Worm (Caenorhabditis elegans) whole organism, L1 larva: ENCODE measurements around the gene dpm-3.

Experiments used
- C34B4.2 ChIP-seq: sonication (generic microtip); optimal IDR thresholded peaks from 2 replicates; lab custom pipeline; 2017; ENCODE audit warnings: mild to moderate bottlenecking, missing genetic modification characterization, missing compliant biosample characterization
- aly-2 ChIP-seq: fragments of 150-350 bp; optimal IDR thresholded peaks from 2 replicates; lab custom pipeline; 2014; ENCODE audit warnings: missing biosample characterization, missing genetic modification characterization
- ceh-82 ChIP-seq, 3 experiments: fragments of 150-350 bp in 1 of 3; sonication (generic microtip) in 2 of 3; optimal IDR thresholded peaks; 2 replicates each; lab custom pipeline; 2014 to 2017; ENCODE audit warnings: missing biosample characterization in 3 of 3, missing genetic modification characterization in 3 of 3
- ceh-90 ChIP-seq: sonication (generic microtip); optimal IDR thresholded peaks from 2 replicates; lab custom pipeline; 2016; ENCODE audit warnings: missing genetic modification characterization, missing compliant biosample characterization
- dsc-1 ChIP-seq: sonication (generic microtip); optimal IDR thresholded peaks from 2 replicates; lab custom pipeline; 2016; ENCODE audit warnings: mild to moderate bottlenecking, missing genetic modification characterization, missing compliant biosample characterization
- egl-13 ChIP-seq: sonication (generic microtip); optimal IDR thresholded peaks from 2 replicates; lab custom pipeline; 2016; ENCODE audit warnings: missing genotype, missing genetic modification reagents, missing genetic modification characterization, missing compliant biosample characterization
- elt-2 ChIP-seq: sonication (generic microtip); optimal IDR thresholded peaks from 2 replicates; lab custom pipeline; 2016; ENCODE audit warnings: missing genetic modification characterization, mild to moderate bottlenecking, inconsistent platforms, missing compliant biosample characterization, missing genetic modification reagents
- elt-3 ChIP-seq, 6 experiments: fragments of 150-350 bp in 1 of 6; sonication (generic microtip); optimal IDR thresholded peaks; 2 replicates each; lab custom pipeline; 2017 to 2018; ENCODE audit warnings: missing biosample characterization in 6 of 6, missing genetic modification characterization in 6 of 6, inconsistent platforms in 1 of 6
- fkh-4 ChIP-seq: sonication (generic microtip); optimal IDR thresholded peaks from 2 replicates; lab custom pipeline; 2016; ENCODE audit warnings: missing compliant biosample characterization, missing genetic modification characterization, borderline replicate concordance
- grh-1 ChIP-seq: fragments of 200-800 bp; sonication (Bioruptor generic); IDR thresholded peaks from 2 replicates; pipeline ENCODE4 v1.3.6; 2022; ENCODE audit warnings: missing genetic modification reagents, missing genetic modification characterization, missing compliant biosample characterization
- hlh-4 ChIP-seq: sonication (generic microtip); optimal IDR thresholded peaks from 2 replicates; lab custom pipeline; 2016; ENCODE audit warnings: mild to moderate bottlenecking, missing genetic modification characterization, missing compliant biosample characterization
- hpl-2 ChIP-seq: fragments of 150-350 bp; optimal IDR thresholded peaks from 2 replicates; lab custom pipeline; 2014; ENCODE audit warnings: missing biosample characterization, missing genetic modification reagents, missing genetic modification characterization
- jun-1 ChIP-seq: fragments of 150-350 bp; optimal IDR thresholded peaks from 2 replicates; lab custom pipeline; 2014; ENCODE audit warnings: missing biosample characterization, missing genetic modification reagents, missing genetic modification characterization
- lin-13 ChIP-seq: fragments of 150-350 bp; optimal IDR thresholded peaks from 2 replicates; lab custom pipeline; 2014; ENCODE audit warnings: missing biosample characterization, missing genetic modification reagents, missing genetic modification characterization
- lin-15B ChIP-seq: fragments of 150-350 bp; sonication (generic microtip); optimal IDR thresholded peaks from 3 replicates; lab custom pipeline; 2014; ENCODE audit warnings: missing biosample characterization, missing genetic modification characterization
- lin-35 ChIP-seq, 2 experiments: fragments of 150-350 bp; optimal IDR thresholded peaks; 2 replicates each; lab custom pipeline; 2014; ENCODE audit warnings: missing biosample characterization in 2 of 2, missing genetic modification characterization in 2 of 2, missing genetic modification reagents in 2 of 2
- lin-39 ChIP-seq: fragments of 150-350 bp; optimal IDR thresholded peaks from 2 replicates; lab custom pipeline; 2014; ENCODE audit warnings: missing biosample characterization, missing genetic modification reagents, missing genetic modification characterization
- mdl-1 ChIP-seq, 2 experiments: fragments of 150-350 bp; optimal IDR thresholded peaks; 2 replicates each; lab custom pipeline; 2014 to 2017; ENCODE audit warnings: missing biosample characterization in 2 of 2, missing genetic modification characterization in 2 of 2, inconsistent platforms in 1 of 2
- nhr-237 ChIP-seq: fragments of 150-350 bp; optimal IDR thresholded peaks from 2 replicates; lab custom pipeline; 2014; ENCODE audit warnings: missing biosample characterization, missing genetic modification characterization
- nhr-28 ChIP-seq: fragments of 150-350 bp; optimal IDR thresholded peaks from 2 replicates; lab custom pipeline; 2014; ENCODE audit warnings: missing biosample characterization, missing genetic modification characterization
- nhr-85 ChIP-seq: sonication (generic microtip); peaks from one replicate; lab custom pipeline; 2016; ENCODE audit warnings: missing genetic modification characterization, inconsistent platforms, missing compliant biosample characterization
- pax-3 ChIP-seq: fragments of 200-800 bp; sonication (Bioruptor generic); optimal IDR thresholded peaks from 2 replicates; lab custom pipeline; 2018; ENCODE audit warnings: mild to moderate bottlenecking, missing genetic modification characterization, moderate library complexity, missing compliant biosample characterization
- rnt-1 ChIP-seq: sonication (generic microtip); optimal IDR thresholded peaks from 2 replicates; lab custom pipeline; 2016; ENCODE audit warnings: mild to moderate bottlenecking, missing genetic modification characterization, moderate library complexity, missing compliant biosample characterization
- sptf-1 ChIP-seq: fragments of 150-350 bp; optimal IDR thresholded peaks from 2 replicates; lab custom pipeline; 2014; ENCODE audit warnings: missing biosample characterization, missing genetic modification characterization
- sup-37 ChIP-seq: fragments of 200-800 bp; sonication (Bioruptor generic); optimal IDR thresholded peaks from 2 replicates; lab custom pipeline; 2018; ENCODE audit warnings: mild to moderate bottlenecking, missing genetic modification characterization, missing compliant biosample characterization
- tbx-2 ChIP-seq: sonication (generic microtip); optimal IDR thresholded peaks from 2 replicates; lab custom pipeline; 2016; ENCODE audit warnings: missing genetic modification characterization, missing compliant biosample characterization
- tlp-1 ChIP-seq: fragments of 150-350 bp; optimal IDR thresholded peaks from 2 replicates; lab custom pipeline; 2014; ENCODE audit warnings: missing biosample characterization, missing genetic modification characterization
- unc-130 ChIP-seq: fragments of 150-350 bp; optimal IDR thresholded peaks from 2 replicates; lab custom pipeline; 2017; ENCODE audit warnings: missing biosample characterization, missing genetic modification characterization, inconsistent platforms
- unc-30 ChIP-seq: sonication (generic microtip); optimal IDR thresholded peaks from 2 replicates; lab custom pipeline; 2017; ENCODE audit warnings: missing biosample characterization, missing genetic modification characterization
- unc-86 ChIP-seq: sonication (generic microtip); optimal IDR thresholded peaks from 2 replicates; lab custom pipeline; 2016; ENCODE audit warnings: missing genetic modification characterization, missing compliant biosample characterization
- unc-98 ChIP-seq: fragments of 200-800 bp; sonication (Bioruptor generic); IDR thresholded peaks from 2 replicates; pipeline ENCODE4 v1.3.6; 2022; ENCODE audit warnings: missing genetic modification characterization, missing compliant biosample characterization
- vab-15 ChIP-seq: sonication (generic microtip); optimal IDR thresholded peaks from 2 replicates; lab custom pipeline; 2017; ENCODE audit warnings: missing genotype, mild to moderate bottlenecking, missing genetic modification characterization, missing compliant biosample characterization

The dpm-3 gene

DNA sequence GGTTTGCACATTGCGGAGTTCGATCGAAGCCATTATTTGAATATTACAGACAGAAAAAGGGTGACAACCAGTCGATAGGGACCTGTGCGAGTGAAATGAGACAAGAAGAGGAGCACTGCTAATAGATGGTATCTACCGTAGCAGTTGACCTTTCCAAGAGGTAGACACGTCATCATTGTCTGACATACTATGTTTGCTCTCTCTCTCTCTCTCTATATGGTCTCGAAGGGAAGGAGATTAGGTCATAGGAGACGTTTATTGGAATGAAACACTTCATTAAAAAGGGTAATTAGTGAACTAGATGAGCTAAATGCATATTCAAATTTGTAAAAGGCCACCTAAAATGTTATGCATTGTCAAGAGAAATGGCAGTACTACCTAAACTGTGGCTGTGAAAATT is 15.4 kb upstream of the dpm-3 start, which contains the start of gene atz-1:
Gene atz-1, minus strand, starts transcription at position 101 of the 400 bp plus-strand sequence.
- TF ChIP-seq nhr-85 (tag; lab: Kevin White, UChicago) (no peak), unc-98 (GFP tag; lab: Robert Waterston, UW) (no peak), dsc-1 (tag; lab: Kevin White, UChicago) (no peak), elt-3 (tag; optimal IDR thresholded peaks at IDR 0.05; lab: Kevin White, UChicago) (no peak), sup-37 (GFP tag; lab: Kevin White, UChicago) (no peak), aly-2 (tag; lab: Kevin White, UChicago) (no peak), lin-15B (tag; lab: Kevin White, UChicago) (no peak), fkh-4 (tag; lab: Kevin White, UChicago) (no peak)

DNA sequence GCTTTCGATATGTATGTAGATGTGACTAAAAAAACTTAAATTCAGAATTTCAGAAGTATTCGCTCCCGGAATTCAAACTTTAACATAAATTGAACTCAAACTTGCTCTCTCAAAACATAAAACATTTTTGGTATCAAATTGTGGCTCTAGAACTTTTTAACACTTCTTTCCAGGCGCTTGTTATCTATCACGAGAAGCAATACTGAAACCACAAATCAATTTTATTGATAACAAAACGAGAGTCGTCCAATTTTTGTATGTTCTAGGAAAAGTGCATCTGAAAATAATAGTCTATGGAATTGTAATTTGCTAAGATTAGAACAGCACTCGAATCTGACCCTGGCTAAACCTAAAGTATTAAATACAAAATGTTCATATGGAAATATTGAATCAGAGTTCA is 12.5 kb upstream of the dpm-3 start:
- TF ChIP-seq elt-3 (tag; optimal IDR thresholded peaks at IDR 0.05; lab: Kevin White, UChicago) (no peak), lin-13 (no peak), hpl-2 (no peak), elt-2 (tag; lab: Kevin White, UChicago) (peak; percentile 54), fkh-4 (tag; lab: Kevin White, UChicago) (no peak)

DNA sequence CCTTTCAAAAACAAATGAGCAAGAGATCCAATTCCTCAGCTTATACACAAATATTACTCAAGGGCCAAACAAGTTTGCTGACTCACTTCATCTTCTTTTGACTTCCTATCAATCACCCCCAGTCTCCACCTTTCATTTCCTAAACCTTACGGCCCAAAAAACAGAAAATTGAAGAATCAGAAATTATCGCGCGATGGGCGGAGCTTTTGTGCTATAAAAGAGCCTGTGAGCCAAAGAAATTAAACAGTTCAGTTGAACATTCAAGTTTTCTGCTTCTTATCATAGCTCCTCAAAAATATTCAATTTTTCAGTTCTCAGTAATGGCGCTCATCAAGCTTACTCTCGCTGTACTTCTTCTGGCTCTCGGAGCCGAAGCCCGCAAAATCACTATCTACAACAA is 11.6 kb upstream of the dpm-3 start, which contains the start of gene thn-1:
Gene thn-1, plus strand, starts transcription at position 301 of the 400 bp plus-strand sequence.
- TF ChIP-seq rnt-1 (tag; lab: Kevin White, UChicago) = no peak
- no peak for TF ChIP-seq jun-1
- TF ChIP-seq aly-2 (tag; lab: Kevin White, UChicago) = no peak
- no peak for TF ChIP-seq sptf-1 (tag; lab: Kevin White, UChicago)
- TF ChIP-seq nhr-28 (tag; lab: Kevin White, UChicago) = no peak
- TF ChIP-seq C34B4.2 = no peak
- no peak for TF ChIP-seq ceh-90 (tag; lab: Kevin White, UChicago)
- no peak for TF ChIP-seq mdl-1 (tag; optimal IDR thresholded peaks at IDR 0.05; lab: Kevin White, UChicago)
- no peak for TF ChIP-seq grh-1 (GFP tag; lab: Robert Waterston, UW)
- no peak for TF ChIP-seq nhr-237 (tag; lab: Kevin White, UChicago)
- TF ChIP-seq lin-39 (tag; lab: Kevin White, UChicago) = no peak
- no peak for TF ChIP-seq ceh-82 (tag; optimal IDR thresholded peaks at IDR 0.05; lab: Kevin White, UChicago)
- TF ChIP-seq nhr-85 (tag; lab: Kevin White, UChicago) = no peak
- TF ChIP-seq unc-30 (tag; lab: Kevin White, UChicago) = no peak
- no peak for TF ChIP-seq unc-130 (tag; lab: Kevin White, UChicago)
- TF ChIP-seq tbx-2 (tag; lab: Kevin White, UChicago) = no peak
- no peak for TF ChIP-seq unc-86 (tag; lab: Kevin White, UChicago)

DNA sequence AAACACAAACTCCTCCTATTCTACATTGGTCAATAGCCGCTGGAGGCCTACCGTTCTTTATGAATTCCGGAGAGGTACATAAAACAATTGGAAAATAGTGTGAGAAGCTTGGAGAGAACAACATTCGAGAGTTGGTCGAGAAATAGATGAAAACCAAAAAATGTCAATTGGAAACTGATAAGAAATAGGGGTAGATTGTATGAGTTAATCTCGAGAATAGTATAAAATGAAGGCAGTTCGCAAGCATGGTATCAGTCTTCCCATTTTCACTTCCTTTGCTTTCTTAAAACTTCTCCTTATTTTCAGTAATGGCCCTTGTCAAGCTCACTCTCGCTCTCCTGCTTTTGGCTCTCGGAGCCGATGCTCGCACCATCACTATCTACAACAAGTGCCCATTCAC is 8.5 kb upstream of the dpm-3 start, which contains the start of gene thn-2:
Gene thn-2, plus strand, starts transcription at position 307 of the 400 bp plus-strand sequence.
- TF ChIP-seq pax-3 (tag; lab: Kevin White, UChicago) (no peak), sptf-1 (tag; lab: Kevin White, UChicago) (no peak), lin-35 (GFP tag; optimal IDR thresholded peaks at IDR 0.05; lab: Kevin White, UChicago) (no peak), hlh-4 (tag; lab: Kevin White, UChicago) (no peak), egl-13 (tag; lab: Kevin White, UChicago) (no peak), hpl-2 (no peak), tlp-1 (tag; lab: Kevin White, UChicago) (no peak)

DNA sequence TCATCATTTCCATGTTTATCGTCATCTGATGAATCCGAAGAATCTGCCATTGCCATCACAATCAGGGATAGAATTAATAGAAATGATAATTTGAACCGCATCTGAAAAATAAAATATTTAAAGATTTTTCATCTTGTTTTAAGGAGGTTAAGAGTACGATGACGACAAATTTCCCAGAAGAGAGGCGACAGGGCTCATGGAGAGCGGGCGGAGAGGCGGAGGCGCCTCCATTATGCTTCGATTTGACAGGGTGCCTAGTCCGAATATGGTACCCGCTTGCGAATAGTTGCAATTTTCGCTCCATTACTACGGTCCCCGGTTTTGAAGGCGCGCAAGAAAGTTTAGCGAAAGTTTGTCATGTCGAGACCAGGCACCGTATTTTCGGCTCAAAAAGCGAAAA is 6.3 kb upstream of the dpm-3 start, which contains the start of gene F28D1.6:
Gene F28D1.6, minus strand, starts transcription at position 101 of the 400 bp plus-strand sequence.
- TF ChIP-seq vab-15 (tag; lab: Kevin White, UChicago) (no peak), unc-30 (tag; lab: Kevin White, UChicago) (no peak)
